Fruit fly (Drosophila melanogaster): ENCODE data around the gene CG42337.

CG42337 gene

dm6 chr3L:21175531-21176271, 17.5 kb downstream of the CG42337 start (continued):
- TF ChIP-seq CG11504 (tag; optimal IDR thresholded peaks at IDR 0.05) (peak; percentile 28), Awh (GFP tag; IDR thresholded peaks at IDR 0.05) (no peak), CG10267 (tag; optimal IDR thresholded peaks at IDR 0.05) (peak; percentile 60), gce (GFP tag; IDR thresholded peaks at IDR 0.05) (no peak), CHES-1-like (GFP tag; optimal IDR thresholded peaks at IDR 0.05) (peak; percentile 24), abd-A (tag; optimal IDR thresholded peaks at IDR 0.05) (no peak), rib (GFP tag; IDR thresholded peaks at IDR 0.05) (peak; percentile 67; the same call in 1 of the 2 replicates), inv (GFP tag; IDR thresholded peaks at IDR 0.05; ENCODE audit: partially characterized antibody) (0 out of 2 replicates have a peak, but pooled peaks have one; percentile 20), Med (GFP tag) (peak; percentile 82), CG18011 (GFP tag; optimal IDR thresholded peaks at IDR 0.05) (no peak), Lpt (GFP tag; optimal IDR thresholded peaks at IDR 0.05) (no peak), pzg (GFP tag; optimal IDR thresholded peaks at IDR 0.05) (peak; percentile 93), Rfx (GFP tag; IDR thresholded peaks at IDR 0.05) (0 out of 2 replicates have a peak, but pooled peaks have one; percentile 30), Fer1 (GFP tag; optimal IDR thresholded peaks at IDR 0.05) (no peak), CG3847 (GFP tag; IDR thresholded peaks at IDR 0.05) (0 out of 2 replicates have a peak, but pooled peaks have one; percentile 26), ssp (GFP tag; IDR thresholded peaks at IDR 0.05) (peak; percentile 50), chn (GFP tag; optimal IDR thresholded peaks at IDR 0.05) (peak; percentile 45), salm (tag; optimal IDR thresholded peaks at IDR 0.05) (no peak), klu (GFP tag; IDR thresholded peaks at IDR 0.05) (no peak), Jarid2 (GFP tag; optimal IDR thresholded peaks at IDR 0.05) (peak; percentile 31), Ets65A (GFP tag) (peak; percentile 13), CG18476 (GFP tag; optimal IDR thresholded peaks at IDR 0.05) (no peak), unpg (GFP tag; optimal IDR thresholded peaks at IDR 0.05) (no peak), CG32772 (GFP tag; IDR thresholded peaks at IDR 0.05) (peak; percentile 76), CG7928 (GFP tag; optimal IDR thresholded peaks at IDR 0.05) (peak; percentile 10), MESR4 (GFP tag; optimal IDR thresholded peaks at IDR 0.05) (peak; percentile 91), CG14710 (tag; optimal IDR thresholded peaks at IDR 0.05) (peak; percentile 65), ewg (GFP tag; optimal IDR thresholded peaks at IDR 0.05) (peak; percentile 38), bbx (GFP tag; IDR thresholded peaks at IDR 0.05; ENCODE audit: partially characterized antibody) (0 out of 2 replicates have a peak, but pooled peaks have one; percentile 48), zf30C (GFP tag; optimal IDR thresholded peaks at IDR 0.05) (no peak), ash1 (GFP tag; optimal IDR thresholded peaks at IDR 0.05) (no peak), so (GFP tag; IDR thresholded peaks at IDR 0.05) (no peak), insv (GFP tag; optimal IDR thresholded peaks at IDR 0.05) (no peak), amos (GFP tag; IDR thresholded peaks at IDR 0.05; ENCODE audit: partially characterized antibody) (0 out of 2 replicates have a peak, but pooled peaks have one; percentile 25), tap (tag; optimal IDR thresholded peaks at IDR 0.05) (no peak), CG2116 (GFP tag; optimal IDR thresholded peaks at IDR 0.05) (peak; percentile 68)

dm6 chr3L:21174962-21175361, 18.2 kb downstream of the CG42337 start:
- TF ChIP-seq bowl (GFP tag; IDR thresholded peaks at IDR 0.05): no peak
- peak; percentile 39 for TF ChIP-seq nom (GFP tag; optimal IDR thresholded peaks at IDR 0.05)
- TF ChIP-seq CG4617 (GFP tag; optimal IDR thresholded peaks at IDR 0.05; ENCODE audit: borderline replicate concordance): no peak
- no peak for TF ChIP-seq Hr78 (GFP tag; optimal IDR thresholded peaks at IDR 0.05)
- TF ChIP-seq sd (tag; optimal IDR thresholded peaks at IDR 0.05): no peak
- no peak for TF ChIP-seq lola (GFP tag; optimal IDR thresholded peaks at IDR 0.05)

All from whole organism, embryonic.